Fruit fly (Drosophila melanogaster): ENCODE measurements around the gene kuz.
A peak's percentile ranks its signal among the peaks of the same experiment; 100 is the strongest.

The kuz gene

DNA sequence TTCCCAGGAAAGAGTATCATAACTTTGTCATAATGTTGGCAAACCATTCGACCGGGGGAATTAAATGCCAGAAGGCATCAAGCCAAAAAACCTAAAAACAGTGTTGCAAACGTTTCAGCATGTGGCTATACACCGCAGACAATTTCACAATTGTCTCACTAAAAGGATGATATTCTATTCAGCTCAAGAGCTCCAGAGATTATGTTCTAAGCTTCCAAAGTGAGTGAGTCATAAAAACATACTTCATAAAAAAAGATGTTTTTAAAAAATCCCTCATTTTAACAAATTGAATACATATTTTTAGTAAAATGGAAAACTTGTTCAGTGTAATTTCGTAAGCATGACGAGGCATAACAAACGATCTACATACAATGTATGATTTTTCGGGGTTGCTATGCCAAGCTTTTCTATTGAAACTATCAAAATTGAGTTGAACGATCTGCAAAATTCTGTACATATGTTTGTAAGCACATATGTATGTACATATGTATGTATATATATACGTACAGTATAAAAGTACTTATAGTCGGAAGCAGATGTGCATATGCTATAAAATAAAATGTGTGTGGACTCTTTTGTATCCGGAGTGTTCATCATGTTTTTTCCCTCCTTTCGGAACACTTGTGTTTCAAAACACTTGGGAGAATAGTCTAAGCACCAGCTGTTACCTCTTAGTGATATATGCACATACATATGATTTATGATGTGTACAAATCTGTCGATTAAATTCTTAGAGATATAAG lies 34.8 kb upstream of the kuz start (continued):
- TF ChIP-seq CG10147 (GFP tag; optimal IDR thresholded peaks at IDR 0.05) (peak; percentile 64), lov (optimal IDR thresholded peaks at IDR 0.05) (no peak), lov (GFP tag; IDR thresholded peaks at IDR 0.05) (peak; percentile 38; the same call in 1 of the 3 replicates), toy (GFP tag; IDR thresholded peaks at IDR 0.05) (peak; percentile 51), B-H1 (GFP tag; IDR thresholded peaks at IDR 0.05) (peak; percentile 76), dimm (GFP tag; IDR thresholded peaks at IDR 0.05) (peak; percentile 59), CG30403 (GFP tag; optimal IDR thresholded peaks at IDR 0.05) (peak; percentile 60), sens (GFP tag) (peak; percentile 95), Taf1 (GFP tag; IDR thresholded peaks at IDR 0.05) (peak; percentile 23; the same call in 1 of the 2 replicates), dm (GFP tag; optimal IDR thresholded peaks at IDR 0.05) (peak; percentile 51), CG7839 (tag; optimal IDR thresholded peaks at IDR 0.05) (peak; percentile 86), CTCF (GFP tag; optimal IDR thresholded peaks at IDR 0.05) (no peak), CG1647 (GFP tag; optimal IDR thresholded peaks at IDR 0.05) (peak; percentile 81), CG15011 (GFP tag; optimal IDR thresholded peaks at IDR 0.05) (peak; percentile 69), NC2α (GFP tag; optimal IDR thresholded peaks at IDR 0.05) (no peak), tin (GFP tag; optimal IDR thresholded peaks at IDR 0.05) (peak; percentile 49), unpg (GFP tag; optimal IDR thresholded peaks at IDR 0.05) (peak; percentile 87), CoRest (tag; optimal IDR thresholded peaks at IDR 0.05) (peak; percentile 55), hth (optimal IDR thresholded peaks at IDR 0.05) (no peak), CG17385 (GFP tag; optimal IDR thresholded peaks at IDR 0.05) (peak; percentile 2), CG12391 (tag; optimal IDR thresholded peaks at IDR 0.05) (peak; percentile 50), aop (GFP tag; IDR thresholded peaks at IDR 0.05) (no peak), CG8359 (GFP tag; optimal IDR thresholded peaks at IDR 0.05; ENCODE audit: borderline replicate concordance) (peak; percentile 17), emc (GFP tag; optimal IDR thresholded peaks at IDR 0.05) (peak; percentile 87), ttk (GFP tag; IDR thresholded peaks at IDR 0.05) (peak; percentile 43), gro (GFP tag; optimal IDR thresholded peaks at IDR 0.05) (peak; percentile 80), Nf-YC (tag; optimal IDR thresholded peaks at IDR 0.05) (peak; percentile 35), pho (GFP tag; optimal IDR thresholded peaks at IDR 0.05) (peak; percentile 2), lbe (GFP tag; optimal IDR thresholded peaks at IDR 0.05) (no peak), ems (GFP tag; optimal IDR thresholded peaks at IDR 0.05) (peak; percentile 82), sob (GFP tag; IDR thresholded peaks at IDR 0.05) (peak; percentile 42), shn (GFP tag; optimal IDR thresholded peaks at IDR 0.05) (peak; percentile 39), schlank (tag; optimal IDR thresholded peaks at IDR 0.05) (no peak), mirr (GFP tag; optimal IDR thresholded peaks at IDR 0.05) (peak; percentile 26), CG8765 (GFP tag; IDR thresholded peaks at IDR 0.05) (peak; percentile 73), psq (GFP tag; optimal IDR thresholded peaks at IDR 0.05) (peak; percentile 20), so (GFP tag; IDR thresholded peaks at IDR 0.05) (peak; percentile 74; the same call in 2 of the 3 replicates), usp (GFP tag; optimal IDR thresholded peaks at IDR 0.05) (no peak), Dbx (GFP tag; IDR thresholded peaks at IDR 0.05) (peak; percentile 34; the same call in 2 of the 3 replicates), pan (optimal IDR thresholded peaks at IDR 0.05) (no peak), pan (GFP tag; optimal IDR thresholded peaks at IDR 0.05 in 1 of 2, IDR thresholded peaks at IDR 0.05 in 1 of 2) (peak in 1 of 2 experiments; percentile 86), CG11085 (GFP tag; IDR thresholded peaks at IDR 0.05) (peak; percentile 59), CG13424 (tag; optimal IDR thresholded peaks at IDR 0.05) (peak; percentile 45), trem (tag; optimal IDR thresholded peaks at IDR 0.05) (peak; percentile 49), CG7928 (GFP tag; optimal IDR thresholded peaks at IDR 0.05) (no peak), Gsc (GFP tag; IDR thresholded peaks at IDR 0.05) (peak; percentile 51), exex (tag; optimal IDR thresholded peaks at IDR 0.05) (no peak), cas (GFP tag; IDR thresholded peaks at IDR 0.05) (0 out of 2 replicates have a peak, but pooled peaks have one; percentile 14), CG12299 (tag; optimal IDR thresholded peaks at IDR 0.05) (no peak), danr (GFP tag; IDR thresholded peaks at IDR 0.05) (peak; percentile 56), az2 (GFP tag; optimal IDR thresholded peaks at IDR 0.05) (peak; percentile 78), CG13624 (GFP tag; optimal IDR thresholded peaks at IDR 0.05) (peak; percentile 90)
